Worm (Caenorhabditis elegans): ENCODE data around the gene nlp-34.

DNA sequence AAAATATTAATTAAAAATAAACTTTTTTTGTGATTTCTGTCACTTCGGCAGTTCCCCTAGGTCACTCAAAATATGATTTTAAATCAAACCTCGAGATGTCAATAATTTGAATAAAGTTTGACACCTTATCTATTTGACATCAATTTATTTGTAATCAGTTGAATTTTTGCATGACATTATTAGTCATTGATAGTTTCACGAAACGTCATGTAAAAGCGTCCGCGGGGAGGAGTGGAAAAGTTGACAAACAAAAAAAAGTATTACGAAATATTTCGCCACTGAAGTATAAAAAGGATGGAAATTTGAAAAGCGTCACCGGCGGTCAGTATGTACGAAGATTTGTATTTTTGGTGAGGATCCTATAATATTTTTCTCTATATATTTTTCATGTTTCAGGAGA is 45.8 kb upstream of the nlp-34 start, which contains the start of gene K09D9.1:
- no peak for TF ChIP-seq dao-5 (tag; optimal IDR thresholded peaks at IDR 0.05)
- no peak for TF ChIP-seq him-1 (tag; optimal IDR thresholded peaks at IDR 0.05)
